Worm (Caenorhabditis elegans) whole organism, late embryonic: ENCODE results near the gene rin-1.

Experiments
- F13H6.1 ChIP-seq: sonication (generic microtip); optimal IDR thresholded peaks from 2 replicates; lab custom pipeline; 2016; ENCODE audit warnings: missing genetic modification characterization, missing compliant biosample characterization
- T23F11.4 ChIP-seq: fragments of 200-800 bp; sonication (Bioruptor generic); optimal IDR thresholded peaks from 2 replicates; lab custom pipeline; 2018; ENCODE audit warnings: mild to moderate bottlenecking, missing genetic modification characterization, missing compliant biosample characterization
- ahr-1 ChIP-seq: sonication (generic microtip); optimal IDR thresholded peaks from 2 replicates; lab custom pipeline; 2016; ENCODE audit warnings: missing genetic modification characterization, missing compliant biosample characterization
- ceh-14 ChIP-seq: sonication (generic microtip); optimal IDR thresholded peaks from 2 replicates; lab custom pipeline; 2016; ENCODE audit warnings: missing genotype, missing genetic modification characterization, missing compliant biosample characterization
- ceh-22 ChIP-seq: sonication (generic microtip); optimal IDR thresholded peaks from 2 replicates; lab custom pipeline; 2017; ENCODE audit warnings: missing biosample characterization, missing genetic modification characterization
- ceh-31 ChIP-seq: sonication (generic microtip); optimal IDR thresholded peaks from 2 replicates; lab custom pipeline; 2016; ENCODE audit warnings: missing genetic modification characterization, missing compliant biosample characterization
- ceh-34 ChIP-seq: sonication (generic microtip); optimal IDR thresholded peaks from 2 replicates; lab custom pipeline; 2016; ENCODE audit warnings: mild to moderate bottlenecking, missing genetic modification characterization, missing compliant biosample characterization
- ceh-6 ChIP-seq: fragments of 200-800 bp; sonication (Bioruptor generic); optimal IDR thresholded peaks from 2 replicates; lab custom pipeline; 2018; ENCODE audit warnings: mild to moderate bottlenecking, missing genetic modification characterization, missing compliant biosample characterization
- ceh-9 ChIP-seq: sonication (generic microtip); optimal IDR thresholded peaks from 2 replicates; lab custom pipeline; 2016; ENCODE audit warnings: mild to moderate bottlenecking, missing genetic modification characterization, inconsistent platforms, missing compliant biosample characterization
- dve-1 ChIP-seq: sonication (generic microtip); optimal IDR thresholded peaks from 2 replicates; lab custom pipeline; 2017; ENCODE audit warnings: antibody characterized with exemption, mild to moderate bottlenecking, missing genetic modification characterization, missing compliant biosample characterization
- elt-2 ChIP-seq: sonication (generic microtip); optimal IDR thresholded peaks from 2 replicates; lab custom pipeline; 2016; ENCODE audit warnings: missing genetic modification reagents, missing genetic modification characterization, missing compliant biosample characterization
- elt-4 ChIP-seq: sonication (generic microtip); optimal IDR thresholded peaks from 2 replicates; lab custom pipeline; 2016; ENCODE audit warnings: missing genetic modification characterization, missing compliant biosample characterization
- ets-4 ChIP-seq: sonication (generic microtip); optimal IDR thresholded peaks from 2 replicates; lab custom pipeline; 2016; ENCODE audit warnings: missing genetic modification characterization, missing compliant biosample characterization
- eyg-1 ChIP-seq: sonication (generic microtip); optimal IDR thresholded peaks from 2 replicates; lab custom pipeline; 2016; ENCODE audit warnings: missing genotype, missing genetic modification characterization, missing compliant biosample characterization
- fax-1 ChIP-seq: sonication (generic microtip); optimal IDR thresholded peaks from 2 replicates; lab custom pipeline; 2016; ENCODE audit warnings: missing genotype, missing genetic modification characterization, missing compliant biosample characterization
- gmeb-2 ChIP-seq: sonication (generic microtip); optimal IDR thresholded peaks from 2 replicates; lab custom pipeline; 2016; ENCODE audit warnings: missing genetic modification characterization, inconsistent platforms, missing compliant biosample characterization
- hlh-30 ChIP-seq: sonication (generic microtip); optimal IDR thresholded peaks from 2 replicates; lab custom pipeline; 2017; ENCODE audit warnings: antibody characterized with exemption, missing genetic modification characterization, missing compliant biosample characterization; ENCODE audit not compliant: insufficient read depth
- hlh-6 ChIP-seq: sonication (generic microtip); optimal IDR thresholded peaks from 2 replicates; lab custom pipeline; 2016; ENCODE audit warnings: missing genotype, missing genetic modification characterization, missing compliant biosample characterization
- hlh-8 ChIP-seq: sonication (generic microtip); optimal IDR thresholded peaks from 2 replicates; lab custom pipeline; 2016; ENCODE audit warnings: missing genotype, missing genetic modification characterization, missing compliant biosample characterization
- lim-6 ChIP-seq: sonication (generic microtip); optimal IDR thresholded peaks from 2 replicates; lab custom pipeline; 2016; ENCODE audit warnings: missing genetic modification characterization, missing compliant biosample characterization
- madf-2 ChIP-seq: sonication (generic microtip); optimal IDR thresholded peaks from 2 replicates; lab custom pipeline; 2017; ENCODE audit warnings: missing genetic modification characterization, missing compliant biosample characterization
- mec-3 ChIP-seq: sonication (generic microtip); optimal IDR thresholded peaks from 2 replicates; lab custom pipeline; 2016; ENCODE audit warnings: borderline replicate concordance, missing genetic modification characterization, missing compliant biosample characterization
- nfya-1 ChIP-seq: sonication (generic microtip); optimal IDR thresholded peaks from 2 replicates; lab custom pipeline; 2017; ENCODE audit warnings: missing genetic modification characterization, mild to moderate bottlenecking, missing compliant biosample characterization, antibody characterized with exemption, moderate library complexity
- ref-2 ChIP-seq: sonication (generic microtip); optimal IDR thresholded peaks from 2 replicates; lab custom pipeline; 2016; ENCODE audit warnings: missing genetic modification characterization, missing compliant biosample characterization
- sdc-2 ChIP-seq: sonication (generic microtip); optimal IDR thresholded peaks from 2 replicates; lab custom pipeline; 2016; ENCODE audit warnings: missing genotype, missing genetic modification characterization, missing compliant biosample characterization
- tbx-2 ChIP-seq: sonication (generic microtip); optimal IDR thresholded peaks from 2 replicates; lab custom pipeline; 2016; ENCODE audit warnings: missing genetic modification characterization, missing compliant biosample characterization
- tbx-7 ChIP-seq: sonication (generic microtip); optimal IDR thresholded peaks from 2 replicates; lab custom pipeline; 2016; ENCODE audit warnings: missing genotype, missing genetic modification characterization, missing compliant biosample characterization
- ttx-3 ChIP-seq: sonication (generic microtip); optimal IDR thresholded peaks from 2 replicates; lab custom pipeline; 2016; ENCODE audit warnings: missing genetic modification reagents, missing genetic modification characterization, missing compliant biosample characterization
- unc-55 ChIP-seq: sonication (generic microtip); optimal IDR thresholded peaks from 2 replicates; lab custom pipeline; 2017; ENCODE audit warnings: missing biosample characterization, missing genetic modification reagents, missing genetic modification characterization

rin-1 gene

ce11 chrV:14800402-14800801 is 15.0 kb downstream of the rin-1 start (continued):
- TF ChIP-seq ets-4 (tag; lab: Kevin White, UChicago), result no peak
- TF ChIP-seq ceh-22 (tag; lab: Kevin White, UChicago), result no peak

ce11 chrV:14797886-14798285 is 17.5 kb downstream of the rin-1 start:
- no peak for TF ChIP-seq ceh-14
- no peak for TF ChIP-seq lim-6
- TF ChIP-seq tbx-7 (tag; lab: Kevin White, UChicago), result no peak
- no peak for TF ChIP-seq hlh-8

ce11 chrV:14793043-14793442 is 22.4 kb downstream of the rin-1 start:
- TF ChIP-seq hlh-6 (tag; lab: Kevin White, UChicago) (no peak), F13H6.1 (tag; lab: Kevin White, UChicago) (no peak), tbx-2 (tag; lab: Kevin White, UChicago) (no peak), hlh-8 (no peak), ceh-31 (tag; lab: Kevin White, UChicago) (peak; percentile 1)

ce11 chrV:14792346-14792745 is 23.1 kb downstream of the rin-1 start:
- TF ChIP-seq ceh-31 (tag; lab: Kevin White, UChicago) (peak; percentile 35), gmeb-2 (tag; lab: Kevin White, UChicago) (no peak), ref-2 (tag; lab: Kevin White, UChicago) (peak; percentile 65), ceh-6 (GFP tag; lab: Kevin White, UChicago) (peak; percentile 2)
- TF ChIP-seq, all 69 proteins: peak for 3

ce11 chrV:14791703-14792102 is 23.7 kb downstream of the rin-1 start:
- TF ChIP-seq T23F11.4 (GFP tag; lab: Kevin White, UChicago), result no peak
- no peak for TF ChIP-seq sdc-2 (tag; lab: Kevin White, UChicago)

- TF ChIP-seq ceh-6 (GFP tag; lab: Kevin White, UChicago), result no peak
- TF ChIP-seq dve-1 (tag; lab: Kevin White, UChicago), result no peak
- TF ChIP-seq ceh-34 (tag; lab: Kevin White, UChicago), result peak; percentile 89
- peak; percentile 72 for TF ChIP-seq unc-55 (GFP tag; lab: Kevin White, UChicago)
- no peak for TF ChIP-seq mec-3 (tag; lab: Kevin White, UChicago)
- TF ChIP-seq hlh-30, result no peak
- TF ChIP-seq eyg-1 (tag; lab: Kevin White, UChicago), result no peak
- TF ChIP-seq sdc-2 (tag; lab: Kevin White, UChicago), result no peak
- no peak for TF ChIP-seq hlh-8
- no peak for TF ChIP-seq elt-4
- no peak for TF ChIP-seq ahr-1 (tag; lab: Kevin White, UChicago)
- no peak for TF ChIP-seq ttx-3
- no peak for TF ChIP-seq fax-1
- no peak for TF ChIP-seq ceh-9 (tag; lab: Kevin White, UChicago)
- TF ChIP-seq, all 69 proteins: peak for 2
These were observed 24.6 kb downstream of the rin-1 start for ce11 chrV:14790792-14791191.

- TF ChIP-seq dve-1 (tag; lab: Kevin White, UChicago) (no peak), madf-2 (tag; lab: Kevin White, UChicago) (no peak)
These were observed 26.9 kb downstream of the rin-1 start for ce11 chrV:14788462-14788861.

ce11 chrV:14784787-14785186 is 30.6 kb downstream of the rin-1 start:
- no peak for TF ChIP-seq elt-2 (tag; lab: Kevin White, UChicago)
- peak; percentile 88 for TF ChIP-seq nfya-1 (tag; lab: Kevin White, UChicago)
- TF ChIP-seq, all 69 proteins: peak for 1
